Worm (Caenorhabditis elegans): Measurements from ENCODE around the gene R160.14.

Gene R160.14

DNA sequence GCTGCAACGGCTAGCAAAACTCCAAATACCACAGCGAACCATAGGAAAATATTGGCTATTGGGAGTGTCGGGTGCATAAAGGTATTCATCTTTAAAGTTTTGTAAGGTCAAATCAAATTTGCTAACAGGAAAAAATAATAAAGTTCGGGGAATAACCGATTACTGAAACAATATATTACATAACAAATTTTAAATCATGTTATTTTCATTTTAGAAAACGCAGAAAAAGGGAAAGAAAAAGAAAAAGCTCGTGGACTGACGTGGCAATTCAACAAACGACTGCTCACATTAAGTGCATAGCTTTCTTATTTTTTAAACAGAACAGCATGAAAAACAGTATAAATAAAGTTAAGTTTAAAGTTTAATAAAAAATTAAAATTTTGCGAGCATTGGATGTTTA, 1.2 kb upstream of the R160.14 start, which contains the start of gene R160.6:
TSS of gene R160.6 (minus strand) at position 101 of the 400 bp plus-strand sequence.
- TF ChIP-seq tab-1 (GFP tag; IDR thresholded peaks at IDR 0.05) (no peak), flt-1 (GFP tag; IDR thresholded peaks at IDR 0.05) (no peak), med-1 (GFP tag; optimal IDR thresholded peaks at IDR 0.05; ENCODE audit: insufficient read depth) (no peak)

DNA sequence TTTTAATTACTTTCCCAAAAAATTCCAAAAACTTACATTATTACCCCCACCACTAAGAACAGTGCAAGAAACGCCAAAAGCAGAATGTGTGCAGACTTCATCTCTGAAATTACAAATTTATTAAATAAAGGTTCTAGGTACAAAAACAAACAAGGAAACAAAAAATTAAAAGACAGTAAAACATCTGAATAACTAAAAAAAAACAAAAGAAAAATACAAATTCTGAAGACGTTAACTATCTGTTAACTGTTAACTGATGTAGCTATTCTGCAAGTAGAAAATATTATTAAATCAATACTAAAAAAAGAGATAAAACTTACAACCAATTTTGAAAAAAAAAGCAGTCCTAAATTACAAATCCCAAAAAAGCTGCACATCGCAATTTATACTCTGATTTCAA, 475 bp downstream of the R160.14 start, which contains the start of gene R160.13:
TSS of gene R160.13 (minus strand) at position 101 of the 400 bp plus-strand sequence.
- TF ChIP-seq ztf-29 (GFP tag; IDR thresholded peaks at IDR 0.05) (no peak), klf-2 (GFP tag; conservative IDR thresholded peaks at IDR 0.05) (no peak), flt-1 (GFP tag; IDR thresholded peaks at IDR 0.05) (no peak), cog-1 (tag; optimal IDR thresholded peaks at IDR 0.05) (no peak), ztf-23 (GFP tag; IDR thresholded peaks at IDR 0.05) (no peak), ref-1 (GFP tag; conservative IDR thresholded peaks at IDR 0.05) (no peak), T22C8.4 (GFP tag; IDR thresholded peaks at IDR 0.05) (no peak), med-1 (GFP tag; optimal IDR thresholded peaks at IDR 0.05; ENCODE audit: insufficient read depth) (no peak), tab-1 (GFP tag; IDR thresholded peaks at IDR 0.05) (no peak)

DNA sequence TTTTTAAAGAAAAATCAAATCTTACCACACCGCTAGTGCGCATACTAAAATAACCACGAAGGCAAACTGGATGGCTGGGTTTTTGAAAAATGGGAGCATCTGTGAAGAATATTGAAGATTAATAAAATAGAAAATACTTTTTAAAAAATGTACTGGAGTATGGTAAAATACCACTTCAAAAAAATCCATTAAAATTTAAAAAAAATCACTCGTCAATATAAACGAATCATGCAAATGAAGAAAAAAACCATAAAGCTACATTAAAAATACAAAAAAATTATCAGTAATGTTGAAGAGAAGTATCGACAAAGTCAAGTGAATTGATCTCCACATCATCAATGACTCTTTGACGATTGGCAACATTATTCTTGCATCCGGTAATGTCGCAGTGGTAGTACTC, 1.1 kb downstream of the R160.14 start, which contains the start of gene R160.5:
TSS of gene R160.5 (minus strand) at position 101 of the 400 bp plus-strand sequence.
- TF ChIP-seq klf-2 (GFP tag; conservative IDR thresholded peaks at IDR 0.05) (no peak), med-1 (GFP tag; optimal IDR thresholded peaks at IDR 0.05; ENCODE audit: insufficient read depth) (no peak), tab-1 (GFP tag; IDR thresholded peaks at IDR 0.05) (no peak), ztf-23 (GFP tag; IDR thresholded peaks at IDR 0.05) (no peak), T22C8.4 (GFP tag; IDR thresholded peaks at IDR 0.05) (no peak), cog-1 (tag; optimal IDR thresholded peaks at IDR 0.05) (no peak), ref-1 (GFP tag; conservative IDR thresholded peaks at IDR 0.05) (no peak), flt-1 (GFP tag; IDR thresholded peaks at IDR 0.05) (no peak), ztf-29 (GFP tag; IDR thresholded peaks at IDR 0.05) (no peak)

DNA sequence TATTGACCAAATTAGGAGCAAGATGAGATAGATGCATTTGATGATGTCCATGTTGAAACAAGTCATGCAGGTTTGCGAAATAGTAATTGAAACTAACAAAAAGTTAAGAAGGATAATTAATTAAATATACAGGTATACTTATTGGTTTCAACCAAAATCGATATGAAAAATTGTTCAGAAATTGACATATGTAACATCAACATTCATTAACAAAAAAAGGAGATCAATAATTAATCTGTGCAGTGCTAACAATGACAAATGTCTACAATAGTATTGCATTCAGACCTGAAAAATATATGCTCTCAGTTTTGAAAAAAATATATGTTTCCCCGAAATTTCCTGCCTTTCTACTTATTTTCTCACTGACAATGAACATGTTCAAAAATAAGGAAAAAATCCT, 3.1 kb downstream of the R160.14 start, which contains the start of gene R160.4:
TSS of gene R160.4 (minus strand) at position 101 of the 400 bp plus-strand sequence.
- no peak for TF ChIP-seq med-1 (GFP tag; optimal IDR thresholded peaks at IDR 0.05; ENCODE audit: insufficient read depth)
- TF ChIP-seq ztf-23 (GFP tag; IDR thresholded peaks at IDR 0.05) = no peak
- TF ChIP-seq ref-1 (GFP tag; conservative IDR thresholded peaks at IDR 0.05) = no peak
- TF ChIP-seq klf-2 (GFP tag; conservative IDR thresholded peaks at IDR 0.05) = no peak
- no peak for TF ChIP-seq tab-1 (GFP tag; IDR thresholded peaks at IDR 0.05)
- TF ChIP-seq cog-1 (tag; optimal IDR thresholded peaks at IDR 0.05) = no peak
- no peak for TF ChIP-seq flt-1 (GFP tag; IDR thresholded peaks at IDR 0.05)
- TF ChIP-seq ztf-29 (GFP tag; IDR thresholded peaks at IDR 0.05) = no peak
- TF ChIP-seq T22C8.4 (GFP tag; IDR thresholded peaks at IDR 0.05) = no peak

DNA sequence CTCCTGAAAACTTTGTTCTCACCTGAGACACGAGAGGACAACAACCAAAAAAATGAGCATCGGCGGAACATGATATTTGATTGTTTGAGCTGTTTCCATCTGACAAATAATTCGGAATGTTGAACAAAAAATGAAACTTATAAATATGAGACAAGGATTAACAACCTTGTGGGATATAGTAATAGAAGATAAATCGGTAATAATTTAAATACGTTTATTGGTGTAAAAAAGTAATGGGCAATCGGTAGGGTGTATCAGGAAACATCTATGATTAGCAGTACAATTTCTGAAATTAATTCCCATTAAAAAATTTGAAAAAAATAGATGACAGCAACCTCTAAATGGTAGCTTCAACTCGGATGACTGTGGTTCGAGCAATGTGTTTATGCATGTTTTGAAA, 4.5 kb downstream of the R160.14 start, which contains the start of gene R160.10:
TSS of gene R160.10 (minus strand) at position 101 of the 400 bp plus-strand sequence.
- TF ChIP-seq ztf-23 (GFP tag; IDR thresholded peaks at IDR 0.05) (no peak), T22C8.4 (GFP tag; IDR thresholded peaks at IDR 0.05) (no peak), flt-1 (GFP tag; IDR thresholded peaks at IDR 0.05) (no peak), cog-1 (tag; optimal IDR thresholded peaks at IDR 0.05) (no peak), klf-2 (GFP tag; conservative IDR thresholded peaks at IDR 0.05) (no peak), ztf-29 (GFP tag; IDR thresholded peaks at IDR 0.05) (no peak), tab-1 (GFP tag; IDR thresholded peaks at IDR 0.05) (no peak), ref-1 (GFP tag; conservative IDR thresholded peaks at IDR 0.05) (no peak), med-1 (GFP tag; optimal IDR thresholded peaks at IDR 0.05; ENCODE audit: insufficient read depth) (no peak)

DNA sequence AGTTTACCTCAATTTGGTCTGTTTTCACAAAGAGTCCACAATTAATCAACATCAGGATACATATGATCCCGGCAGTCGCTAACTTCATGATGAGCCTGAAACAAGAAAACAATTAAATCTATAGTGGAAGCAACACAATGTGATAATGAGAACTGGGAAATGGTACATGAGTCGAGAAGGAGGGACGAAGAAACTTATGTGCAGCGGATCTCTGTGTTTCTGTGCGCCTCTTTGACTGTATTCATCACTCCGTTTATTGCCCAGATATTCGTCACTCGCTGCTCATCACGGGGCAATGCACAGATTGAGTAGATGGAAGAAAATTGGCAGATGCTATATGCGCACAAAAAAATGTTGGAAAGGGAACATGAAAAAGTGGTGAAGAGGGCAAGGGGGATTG, 5.7 kb downstream of the R160.14 start, which contains the start of gene R160.3:
TSS of gene R160.3 (minus strand) at position 101 of the 400 bp plus-strand sequence.
- no peak for TF ChIP-seq T22C8.4 (GFP tag; IDR thresholded peaks at IDR 0.05)

DNA sequence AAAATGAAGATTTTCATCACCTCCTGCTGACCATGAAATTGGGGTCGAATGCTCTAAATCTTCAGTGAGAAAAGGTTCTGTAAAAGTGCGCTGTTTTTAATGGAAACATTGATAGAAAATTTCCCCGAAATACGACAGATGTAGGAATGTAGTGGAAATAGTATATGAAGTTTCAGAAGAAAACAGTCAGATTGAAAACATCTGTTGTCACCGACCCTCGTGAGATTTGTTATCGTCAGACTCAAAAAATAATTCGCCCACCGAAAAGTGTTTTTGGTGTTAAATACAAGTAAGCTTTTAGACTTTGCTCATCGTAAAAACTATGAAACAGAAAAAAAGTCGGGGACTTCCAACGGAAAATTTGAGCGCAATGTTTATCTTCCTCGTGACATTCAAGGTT, 7.0 kb downstream of the R160.14 start, which contains the start of gene F14H12.8:
TSS of gene F14H12.8 (minus strand) at position 101 of the 400 bp plus-strand sequence.
- no peak for TF ChIP-seq ztf-29 (GFP tag; IDR thresholded peaks at IDR 0.05)
- TF ChIP-seq ztf-23 (GFP tag; IDR thresholded peaks at IDR 0.05) = no peak
- no peak for TF ChIP-seq cog-1 (tag; optimal IDR thresholded peaks at IDR 0.05)
- TF ChIP-seq klf-2 (GFP tag; conservative IDR thresholded peaks at IDR 0.05) = no peak
- TF ChIP-seq tab-1 (GFP tag; IDR thresholded peaks at IDR 0.05) = no peak
- TF ChIP-seq T22C8.4 (GFP tag; IDR thresholded peaks at IDR 0.05) = no peak
- no peak for TF ChIP-seq med-1 (GFP tag; optimal IDR thresholded peaks at IDR 0.05; ENCODE audit: insufficient read depth)
- no peak for TF ChIP-seq flt-1 (GFP tag; IDR thresholded peaks at IDR 0.05)
- TF ChIP-seq ref-1 (GFP tag; conservative IDR thresholded peaks at IDR 0.05) = no peak

DNA sequence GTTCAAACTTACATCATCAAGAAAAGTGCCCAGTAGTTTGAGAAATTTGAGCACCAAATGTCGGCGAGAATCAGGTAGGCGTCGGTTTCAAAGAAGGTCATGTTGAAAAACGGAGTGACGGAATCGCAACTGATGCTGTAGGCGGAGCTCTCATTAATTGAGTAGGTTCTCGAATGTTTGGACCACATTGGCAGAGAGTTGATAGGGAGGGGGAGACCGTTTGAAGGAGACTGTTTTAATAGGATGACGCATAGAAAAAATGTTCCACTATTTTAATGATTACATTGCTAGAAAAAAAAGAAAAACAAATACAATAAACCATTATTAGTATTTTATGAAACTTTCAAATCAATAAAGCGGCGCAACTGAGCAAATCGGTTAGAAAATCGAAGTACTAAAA, 8.7 kb downstream of the R160.14 start, which contains the start of gene F14H12.17:
TSS of gene F14H12.17 (minus strand) at position 101 of the 400 bp plus-strand sequence.
- no peak for TF ChIP-seq klf-2 (GFP tag; conservative IDR thresholded peaks at IDR 0.05)
- TF ChIP-seq ztf-23 (GFP tag; IDR thresholded peaks at IDR 0.05) = no peak
- no peak for TF ChIP-seq ztf-29 (GFP tag; IDR thresholded peaks at IDR 0.05)
- TF ChIP-seq ref-1 (GFP tag; conservative IDR thresholded peaks at IDR 0.05) = no peak
- TF ChIP-seq T22C8.4 (GFP tag; IDR thresholded peaks at IDR 0.05) = no peak
- no peak for TF ChIP-seq cog-1 (tag; optimal IDR thresholded peaks at IDR 0.05)
- no peak for TF ChIP-seq tab-1 (GFP tag; IDR thresholded peaks at IDR 0.05)
- TF ChIP-seq med-1 (GFP tag; optimal IDR thresholded peaks at IDR 0.05; ENCODE audit: insufficient read depth) = no peak
- no peak for TF ChIP-seq flt-1 (GFP tag; IDR thresholded peaks at IDR 0.05)

DNA sequence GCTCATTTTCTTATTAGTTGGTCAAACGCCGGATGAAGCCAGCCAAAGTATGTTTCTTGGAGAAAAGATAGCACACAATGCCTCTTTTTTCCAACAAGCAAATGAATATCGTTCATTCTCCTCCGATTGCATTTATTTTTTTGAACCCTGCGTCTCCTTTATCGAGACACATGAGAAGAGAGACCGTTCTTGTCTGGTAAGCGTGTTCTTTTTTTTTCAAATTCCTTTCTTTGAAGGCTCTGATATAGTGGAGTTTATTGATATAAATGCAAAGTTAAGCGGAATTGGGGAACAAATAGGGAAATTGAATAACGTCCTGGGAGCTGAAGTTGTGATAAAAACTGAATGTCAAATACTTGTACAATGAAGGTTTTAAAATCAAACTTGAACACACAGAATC, 9.4 kb downstream of the R160.14 start, which contains the start of gene F14H12.7:
TSS of gene F14H12.7 (minus strand) at position 101 of the 400 bp plus-strand sequence.
- TF ChIP-seq med-1 (GFP tag; optimal IDR thresholded peaks at IDR 0.05; ENCODE audit: insufficient read depth) = no peak
- TF ChIP-seq T22C8.4 (GFP tag; IDR thresholded peaks at IDR 0.05) = no peak
- TF ChIP-seq cog-1 (tag; optimal IDR thresholded peaks at IDR 0.05) = no peak
- no peak for TF ChIP-seq klf-2 (GFP tag; conservative IDR thresholded peaks at IDR 0.05)
- TF ChIP-seq ztf-23 (GFP tag; IDR thresholded peaks at IDR 0.05) = no peak
- no peak for TF ChIP-seq flt-1 (GFP tag; IDR thresholded peaks at IDR 0.05)
- TF ChIP-seq ztf-29 (GFP tag; IDR thresholded peaks at IDR 0.05) = no peak
- TF ChIP-seq ref-1 (GFP tag; conservative IDR thresholded peaks at IDR 0.05) = no peak
- TF ChIP-seq tab-1 (GFP tag; IDR thresholded peaks at IDR 0.05) = no peak

DNA sequence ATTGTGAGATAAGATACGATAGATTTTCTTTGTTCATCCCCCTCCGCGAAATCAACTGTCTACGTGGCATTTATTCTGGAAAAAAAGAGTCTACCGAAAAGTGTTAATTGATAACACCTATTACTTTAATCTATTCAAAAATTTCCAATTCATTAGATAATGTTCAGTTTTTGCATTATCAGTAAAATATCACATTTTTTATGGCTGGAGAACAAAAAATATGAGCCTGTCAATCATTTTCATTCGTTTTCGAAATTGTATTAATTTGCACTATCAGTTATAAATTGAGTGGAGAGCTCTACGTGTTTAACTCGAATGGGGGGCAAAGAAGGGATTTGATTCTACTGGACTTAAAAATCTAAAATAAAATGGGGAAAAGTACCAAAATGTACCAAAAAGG, 12.9 kb downstream of the R160.14 start:
- TF ChIP-seq ztf-23 (GFP tag; IDR thresholded peaks at IDR 0.05) (no peak), tab-1 (GFP tag; IDR thresholded peaks at IDR 0.05) (no peak), ref-1 (GFP tag; conservative IDR thresholded peaks at IDR 0.05) (no peak), ztf-29 (GFP tag; IDR thresholded peaks at IDR 0.05) (no peak), T22C8.4 (GFP tag; IDR thresholded peaks at IDR 0.05) (no peak), flt-1 (GFP tag; IDR thresholded peaks at IDR 0.05) (no peak), cog-1 (tag; optimal IDR thresholded peaks at IDR 0.05) (no peak), med-1 (GFP tag; optimal IDR thresholded peaks at IDR 0.05; ENCODE audit: insufficient read depth) (no peak), klf-2 (GFP tag; conservative IDR thresholded peaks at IDR 0.05) (no peak)

All from whole organism, midembryonic.